Fruit fly (Drosophila melanogaster) whole organism, pupa: ENCODE measurements around the gene CG42813.
A peak's percentile ranks its signal among the peaks of the same experiment; 100 is the strongest.

Experiments
- CG10348 ChIP-seq: fragments of 200-800 bp; sonication (Bioruptor generic); IDR thresholded peaks from 2 replicates; pipeline ENCODE4 v1.3.6; 2022; ENCODE audit warnings: missing biosample characterization, missing genetic modification characterization
- CG13204 ChIP-seq: fragments of 200-800 bp; sonication (Bioruptor generic); optimal IDR thresholded peaks from 2 replicates; lab custom pipeline; 2018; ENCODE audit warnings: missing biosample characterization, mild to moderate bottlenecking, missing genetic modification characterization, moderate library complexity
- CG14655 ChIP-seq: fragments of 200-800 bp; sonication (Bioruptor generic); optimal IDR thresholded peaks from 3 replicates; lab custom pipeline; 2017; ENCODE audit warnings: mild to moderate bottlenecking, missing biosample characterization, missing genetic modification reagents, missing genetic modification characterization
- CG15710 ChIP-seq: fragments of 200-800 bp; sonication (Bioruptor generic); optimal IDR thresholded peaks from 2 replicates; lab custom pipeline; 2018; ENCODE audit warnings: missing biosample characterization, mild to moderate bottlenecking, missing genetic modification characterization, moderate library complexity
- CG17806 ChIP-seq: fragments of 200-800 bp; sonication (Bioruptor generic); optimal IDR thresholded peaks from 2 replicates; lab custom pipeline; 2018; ENCODE audit warnings: missing biosample characterization, mild to moderate bottlenecking, missing genetic modification characterization, moderate library complexity
- CG32121 ChIP-seq: fragments of 200-800 bp; sonication (Bioruptor generic); IDR thresholded peaks from 2 replicates; pipeline ENCODE4 v1.3.6; 2022; ENCODE audit warnings: missing biosample characterization, missing genetic modification characterization
- CG34367 ChIP-seq: fragments of 200-800 bp; sonication (Bioruptor generic); optimal IDR thresholded peaks from 2 replicates; lab custom pipeline; 2018; ENCODE audit warnings: missing biosample characterization, mild to moderate bottlenecking, missing genetic modification characterization
- CG8159 ChIP-seq: fragments of 200-800 bp; sonication (Bioruptor generic); optimal IDR thresholded peaks from 3 replicates; lab custom pipeline; 2018; ENCODE audit warnings: missing biosample characterization, mild to moderate bottlenecking, missing genetic modification characterization, moderate library complexity
- CG8301 ChIP-seq: fragments of 200-800 bp; sonication (Bioruptor generic); optimal IDR thresholded peaks from 2 replicates; lab custom pipeline; 2018; ENCODE audit warnings: missing biosample characterization, mild to moderate bottlenecking, missing genetic modification characterization
- EcR ChIP-seq: fragments of 200-800 bp; sonication (Bioruptor generic); optimal IDR thresholded peaks from 3 replicates; lab custom pipeline; 2019; ENCODE audit warnings: missing biosample characterization, missing genetic modification characterization, mild to moderate bottlenecking, moderate library complexity, missing genetic modification reagents
- Pif1B ChIP-seq: fragments of 200-800 bp; sonication (Bioruptor generic); optimal IDR thresholded peaks from 3 replicates; lab custom pipeline; 2016; ENCODE audit warnings: missing biosample characterization, missing genetic modification characterization
- fd96Ca ChIP-seq: fragments of 200-800 bp; sonication (Bioruptor generic); IDR thresholded peaks from 3 replicates; pipeline ENCODE4 v1.3.6; 2022; ENCODE audit warnings: missing biosample characterization, missing genetic modification characterization
- gl ChIP-seq: fragments of 200-800 bp; sonication (Bioruptor generic); optimal IDR thresholded peaks from 2 replicates; lab custom pipeline; 2018; ENCODE audit warnings: missing biosample characterization, mild to moderate bottlenecking, missing genetic modification characterization
- rn ChIP-seq: fragments of 200-800 bp; sonication (Bioruptor generic); IDR thresholded peaks from 2 replicates; pipeline ENCODE4 v1.3.6; 2022; ENCODE audit warnings: missing biosample characterization, missing genetic modification characterization

DNA sequence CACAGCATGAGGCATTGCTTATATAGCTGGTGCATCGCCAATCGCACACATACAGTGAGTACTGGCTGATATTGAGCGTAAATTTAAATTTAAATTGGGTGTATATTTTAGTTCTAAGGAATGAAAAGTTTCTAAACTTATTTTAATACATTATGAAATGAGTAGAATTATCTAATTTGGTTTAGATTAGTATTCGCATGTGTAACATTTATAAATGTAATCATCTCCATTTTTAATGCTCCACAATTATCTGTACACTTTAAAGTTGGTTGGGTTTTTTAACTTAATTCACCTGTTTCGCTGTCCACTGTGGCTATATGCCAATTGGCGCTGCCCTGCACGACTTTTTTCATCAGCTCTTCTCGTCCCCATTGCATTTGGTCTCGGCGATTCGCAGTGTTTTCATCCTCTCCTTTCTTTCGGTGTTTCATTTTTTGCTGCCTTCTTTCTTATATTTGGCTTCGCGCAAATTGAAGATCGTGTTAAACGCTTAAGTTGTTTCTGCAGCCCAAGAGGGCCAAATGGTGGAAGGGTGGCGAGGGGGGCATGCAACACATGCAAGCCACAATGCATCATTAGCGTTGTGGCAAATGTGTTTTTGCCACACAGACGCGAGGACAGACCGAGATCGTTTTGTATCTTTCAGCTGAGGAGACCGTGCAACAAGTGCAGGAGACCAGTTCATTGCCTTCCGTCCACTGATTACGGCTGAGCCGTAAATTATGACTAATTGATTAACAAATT is 26.7 kb downstream of the CG42813 start:
- TF ChIP-seq CG32121 (GFP tag; lab: Robert Waterston, UW) (no peak), fd96Ca (no peak), CG10348 (GFP tag; lab: Robert Waterston, UW) (no peak), CG15710 (tag; lab: Kevin White, UChicago) (peak; percentile 88), gl (peak; percentile 57), CG8159 (tag; lab: Kevin White, UChicago) (peak; percentile 93), EcR (peak; percentile 34), CG14655 (GFP tag; lab: Kevin White, UChicago) (peak; percentile 81), CG13204 (no peak), rn (GFP tag; lab: Robert Waterston, UW) (no peak), CG34367 (peak; percentile 76), CG8301 (tag; lab: Kevin White, UChicago) (peak; percentile 42), CG17806 (tag; lab: Kevin White, UChicago) (peak; percentile 87), Pif1B (GFP tag; lab: Kevin White, UChicago) (peak; percentile 40)
